Worm (Caenorhabditis elegans) whole organism, L1 larva: ENCODE data around the gene F27C8.3.

Experiments used
- egl-27 ChIP-seq, 2 experiments: fragments of 150-350 bp in 1 of 2; sonication (generic microtip); optimal IDR thresholded peaks; 3 replicates each; lab custom pipeline; 2017 to 2018; ENCODE audit warnings: missing biosample characterization in 2 of 2, missing genetic modification characterization in 2 of 2, missing genetic modification reagents in 2 of 2
- ets-5 ChIP-seq: fragments of 200-800 bp; sonication (Bioruptor generic); IDR thresholded peaks from 2 replicates; pipeline ENCODE4 v1.3.6; 2022; ENCODE audit warnings: missing genetic modification characterization, missing compliant biosample characterization
- fkh-10 ChIP-seq: sonication (generic microtip); optimal IDR thresholded peaks from 2 replicates; lab custom pipeline; 2017; ENCODE audit warnings: missing biosample characterization, missing genetic modification reagents, missing genetic modification characterization
- fkh-8 ChIP-seq: sonication (generic microtip); optimal IDR thresholded peaks from 2 replicates; lab custom pipeline; 2016; ENCODE audit warnings: mild to moderate bottlenecking, missing genetic modification characterization, missing compliant biosample characterization
- isw-1 ChIP-seq: fragments of 200-800 bp; sonication (Bioruptor generic); IDR thresholded peaks from 2 replicates; pipeline ENCODE4 v1.3.6; 2022; ENCODE audit warnings: missing genetic modification characterization, missing compliant biosample characterization
- jun-1 ChIP-seq: fragments of 150-350 bp; optimal IDR thresholded peaks from 2 replicates; lab custom pipeline; 2014; ENCODE audit warnings: missing biosample characterization, missing genetic modification reagents, missing genetic modification characterization
- lin-15B ChIP-seq: fragments of 150-350 bp; sonication (generic microtip); optimal IDR thresholded peaks from 3 replicates; lab custom pipeline; 2014; ENCODE audit warnings: missing biosample characterization, missing genetic modification characterization
- lsy-2 ChIP-seq, 2 experiments: fragments of 150-350 bp; optimal IDR thresholded peaks; 2 replicates each; lab custom pipeline; 2014; ENCODE audit warnings: missing biosample characterization in 2 of 2, missing genetic modification characterization in 2 of 2
- mep-1 ChIP-seq: fragments of 150-350 bp; optimal IDR thresholded peaks from 2 replicates; lab custom pipeline; 2014; ENCODE audit warnings: missing biosample characterization, missing genetic modification characterization
- nhr-76 ChIP-seq: sonication (generic microtip); optimal IDR thresholded peaks from 2 replicates; lab custom pipeline; 2017; ENCODE audit warnings: missing biosample characterization, missing genetic modification characterization
- nhr-77 ChIP-seq: fragments of 150-350 bp; optimal IDR thresholded peaks from 2 replicates; lab custom pipeline; 2014; ENCODE audit warnings: missing biosample characterization, missing genetic modification characterization
- unc-130 ChIP-seq: fragments of 150-350 bp; optimal IDR thresholded peaks from 2 replicates; lab custom pipeline; 2017; ENCODE audit warnings: missing biosample characterization, missing genetic modification characterization, inconsistent platforms
- unc-62 ChIP-seq: fragments of 150-350 bp; optimal IDR thresholded peaks from 2 replicates; lab custom pipeline; 2014; ENCODE audit warnings: missing biosample characterization, missing genetic modification reagents, missing genetic modification characterization

ce11 chrIV:9545986-9546385, 49.7 kb downstream of the F27C8.3 start, which contains the start of gene T05A1.5:
- no peak for TF ChIP-seq lin-15B (tag; lab: Kevin White, UChicago)
- no peak for TF ChIP-seq unc-130
- no peak for TF ChIP-seq ets-5 (GFP tag; lab: Robert Waterston, UW)
- no peak for TF ChIP-seq unc-62 (GFP tag; lab: Kevin White, UChicago)
- no peak for TF ChIP-seq fkh-10 (GFP tag; lab: Kevin White, UChicago)
- TF ChIP-seq jun-1 (tag; lab: Kevin White, UChicago), result no peak
- TF ChIP-seq isw-1, result no peak
- no peak for TF ChIP-seq fkh-8 (tag; lab: Kevin White, UChicago)
- TF ChIP-seq egl-27 (tag; optimal IDR thresholded peaks at IDR 0.05; lab: Kevin White, UChicago), result no peak
- no peak for TF ChIP-seq nhr-77 (tag; lab: Kevin White, UChicago)
- TF ChIP-seq nhr-76 (tag; lab: Kevin White, UChicago), result no peak
- no peak for TF ChIP-seq lsy-2 (tag; optimal IDR thresholded peaks at IDR 0.05; lab: Kevin White, UChicago)
- TF ChIP-seq mep-1 (tag; lab: Kevin White, UChicago), result no peak
